Fruit fly (Drosophila melanogaster): ENCODE measurements around the gene CG2126.

DNA sequence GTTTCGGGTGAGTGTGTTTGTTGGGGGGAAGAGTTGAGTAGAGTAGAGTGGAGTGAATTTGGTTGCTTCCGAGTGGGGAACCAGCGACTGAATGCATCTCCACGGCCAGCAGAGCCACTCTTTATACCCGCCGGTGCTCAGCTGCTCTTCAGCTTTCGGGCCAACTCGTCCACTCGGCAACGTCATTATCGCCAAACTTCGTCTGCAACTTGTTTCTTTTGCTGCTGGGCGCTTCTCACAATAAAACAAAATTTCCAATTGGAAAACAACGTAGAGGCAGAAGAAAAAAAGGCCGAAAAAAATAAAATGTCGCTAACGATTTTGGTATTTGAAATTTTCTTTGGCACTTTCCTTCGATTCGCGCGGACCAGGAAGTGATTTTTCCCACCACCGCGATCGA lies 11.8 kb downstream of the CG2126 start, which contains the start of gene CG2150:
- TF ChIP-seq ATbp (GFP tag; optimal IDR thresholded peaks at IDR 0.05) (no peak), Dll (GFP tag; IDR thresholded peaks at IDR 0.05; ENCODE audit: partially characterized antibody) (no peak)

Data from whole organism, embryonic.